Worm (Caenorhabditis elegans): ENCODE measurements around the gene Y37E11AM.2.

The Y37E11AM.2 gene

DNA sequence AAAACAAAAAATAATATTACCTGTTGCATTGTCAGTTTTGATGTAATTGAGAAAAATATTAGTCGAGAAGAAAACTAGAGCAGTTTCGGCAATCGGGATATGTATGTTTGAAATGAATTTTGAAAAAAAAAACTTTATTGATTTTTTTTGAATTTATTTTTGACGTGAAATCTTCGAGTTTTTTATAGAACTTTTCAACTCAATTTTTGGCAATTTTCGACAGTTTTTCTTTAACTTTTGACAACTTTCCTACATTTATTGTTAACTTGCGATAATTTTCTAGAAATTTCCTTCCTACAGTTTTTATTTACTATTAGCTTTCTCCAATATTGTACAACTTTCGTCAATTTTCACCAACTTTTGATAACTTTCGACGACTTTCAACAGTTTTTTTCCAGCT lies 23.4 kb downstream of the Y37E11AM.2 start, which contains the start of gene Y37E11AL.12:
Gene Y37E11AL.12, minus strand, starts transcription at position 101 of the 400 bp plus-strand sequence.
- TF ChIP-seq egl-27 (tag; optimal IDR thresholded peaks at IDR 0.05) (no peak), elt-1 (tag; optimal IDR thresholded peaks at IDR 0.05) (no peak), sea-2 (GFP tag; optimal IDR thresholded peaks at IDR 0.05) (no peak), nhr-11 (tag; optimal IDR thresholded peaks at IDR 0.05) (no peak), aly-2 (tag; optimal IDR thresholded peaks at IDR 0.05) (no peak), jun-1 (tag; optimal IDR thresholded peaks at IDR 0.05) (no peak)

- TF ChIP-seq mml-1 (tag; optimal IDR thresholded peaks at IDR 0.05) (no peak), elt-1 (tag; optimal IDR thresholded peaks at IDR 0.05) (no peak), daf-12 (tag; optimal IDR thresholded peaks at IDR 0.05) (no peak), mdl-1 (tag; optimal IDR thresholded peaks at IDR 0.05) (no peak), ztf-4 (tag; optimal IDR thresholded peaks at IDR 0.05) (no peak)
These were observed 24.7 kb downstream of the Y37E11AM.2 start, which contains the start of gene Y37E11AL.9 for ce11 chrIV:3700554-3700953. TSS of gene Y37E11AL.9 (minus strand) at chrIV:3700654.

DNA sequence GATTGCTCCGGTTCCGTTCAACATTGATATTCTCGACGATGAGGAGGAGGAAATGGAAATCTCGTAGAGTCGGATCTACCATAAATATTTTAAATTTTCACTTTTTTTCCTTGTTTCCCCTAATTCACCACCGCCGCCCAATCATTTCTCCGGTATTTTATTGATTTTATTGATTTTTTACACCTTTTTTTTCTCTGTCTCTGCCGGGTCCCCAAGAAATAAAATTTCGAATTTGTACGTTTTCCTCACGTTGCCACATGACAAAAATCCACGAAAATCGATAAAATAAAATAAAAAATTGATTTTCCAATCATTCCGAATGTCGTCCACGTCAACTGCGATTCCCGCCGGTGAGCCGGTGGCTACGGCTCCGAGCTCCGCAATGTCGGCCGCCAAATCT lies 27.1 kb downstream of the Y37E11AM.2 start, which contains the start of gene Y37E11AL.2:
Gene Y37E11AL.2, plus strand, starts transcription at position 301 of the 400 bp plus-strand sequence.
- TF ChIP-seq nhr-25 (tag; optimal IDR thresholded peaks at IDR 0.05) (no peak), skn-1 (tag; optimal IDR thresholded peaks at IDR 0.05) (no peak), nhr-237 (tag; optimal IDR thresholded peaks at IDR 0.05) (no peak), ceh-28 (tag; optimal IDR thresholded peaks at IDR 0.05) (no peak), unc-62 (GFP tag; optimal IDR thresholded peaks at IDR 0.05) (no peak), lsy-12 (tag; optimal IDR thresholded peaks at IDR 0.05) (no peak), pha-4 (tag; optimal IDR thresholded peaks at IDR 0.05) (no peak), elt-3 (tag; optimal IDR thresholded peaks at IDR 0.05) (no peak), ceh-82 (tag; optimal IDR thresholded peaks at IDR 0.05) (no peak), ceh-9 (tag; optimal IDR thresholded peaks at IDR 0.05) (no peak), egl-27 (tag; optimal IDR thresholded peaks at IDR 0.05) (no peak), ztf-4 (tag; optimal IDR thresholded peaks at IDR 0.05) (no peak), nhr-76 (tag; optimal IDR thresholded peaks at IDR 0.05) (no peak)

- peak; percentile 10 for TF ChIP-seq skn-1 (tag; optimal IDR thresholded peaks at IDR 0.05)
- no peak for TF ChIP-seq aly-2 (tag; optimal IDR thresholded peaks at IDR 0.05)
- peak; percentile 11 for TF ChIP-seq ceh-28 (tag; optimal IDR thresholded peaks at IDR 0.05)
- peak; percentile 37 for TF ChIP-seq lin-39 (tag; optimal IDR thresholded peaks at IDR 0.05)
- TF ChIP-seq nhr-43 (tag; optimal IDR thresholded peaks at IDR 0.05; ENCODE audit: poor library complexity, severe bottlenecking), result no peak
- peak; percentile 77 for TF ChIP-seq hmg-11 (tag; optimal IDR thresholded peaks at IDR 0.05)
- TF ChIP-seq ama-1 (optimal IDR thresholded peaks at IDR 0.05), result no peak
- no peak for TF ChIP-seq elt-1 (tag; optimal IDR thresholded peaks at IDR 0.05)
- TF ChIP-seq ceh-16 (tag; optimal IDR thresholded peaks at IDR 0.05), result no peak
- peak; percentile 57 for TF ChIP-seq egl-5 (tag; optimal IDR thresholded peaks at IDR 0.05)
- TF ChIP-seq nhr-237 (tag; optimal IDR thresholded peaks at IDR 0.05), result no peak
- no peak for TF ChIP-seq fkh-10 (GFP tag; optimal IDR thresholded peaks at IDR 0.05)
- no peak for TF ChIP-seq pqm-1 (tag; optimal IDR thresholded peaks at IDR 0.05)
- TF ChIP-seq nfya-1 (tag; optimal IDR thresholded peaks at IDR 0.05; ENCODE audit: insufficient read depth), result peak; percentile 71
- TF ChIP-seq ztf-11 (tag; optimal IDR thresholded peaks at IDR 0.05), result no peak
- TF ChIP-seq tbx-2 (tag; optimal IDR thresholded peaks at IDR 0.05), result no peak
- TF ChIP-seq unc-62 (GFP tag; optimal IDR thresholded peaks at IDR 0.05), result no peak
- no peak for TF ChIP-seq nhr-25 (tag; optimal IDR thresholded peaks at IDR 0.05)
- TF ChIP-seq elt-3 (tag; optimal IDR thresholded peaks at IDR 0.05), result no peak
- peak; percentile 79 for TF ChIP-seq lin-15B (tag; optimal IDR thresholded peaks at IDR 0.05)
- no peak for TF ChIP-seq ZK546.5 (tag; optimal IDR thresholded peaks at IDR 0.05)
- TF ChIP-seq sea-2 (GFP tag; optimal IDR thresholded peaks at IDR 0.05), result no peak
- no peak for TF ChIP-seq nhr-11 (tag; optimal IDR thresholded peaks at IDR 0.05)
- no peak for TF ChIP-seq nhr-28 (tag; optimal IDR thresholded peaks at IDR 0.05)
- TF ChIP-seq zag-1 (tag; optimal IDR thresholded peaks at IDR 0.05), result no peak
- TF ChIP-seq unc-39 (tag; optimal IDR thresholded peaks at IDR 0.05), result no peak
- peak; percentile 25 for TF ChIP-seq nhr-23 (tag; optimal IDR thresholded peaks at IDR 0.05)
- no peak for TF ChIP-seq nhr-77 (tag; optimal IDR thresholded peaks at IDR 0.05)
These were observed 30.6 kb downstream of the Y37E11AM.2 start, which contains the start of the genes taf-6.2 and Y37E11AL.3 for ce11 chrIV:3694638-3695037. TSS of gene taf-6.2 (minus strand) at chrIV:3694733. TSS of gene Y37E11AL.3 (plus strand) at chrIV:3694935.
